Worm (Caenorhabditis elegans) whole organism, midembryonic: ENCODE results near the gene C08E8.2.

Source experiments
- flt-1 ChIP-seq: fragments of 200-800 bp; sonication (Bioruptor generic); IDR thresholded peaks from 2 replicates; pipeline ENCODE4 v1.3.6; 2022; ENCODE audit warnings: missing genetic modification characterization, missing compliant biosample characterization
- tab-1 ChIP-seq: fragments of 200-800 bp; sonication (Bioruptor generic); IDR thresholded peaks from 2 replicates; pipeline ENCODE4 v1.3.6; 2022; ENCODE audit warnings: missing genetic modification characterization, missing compliant biosample characterization
- ztf-29 ChIP-seq: fragments of 200-800 bp; sonication (Bioruptor generic); IDR thresholded peaks from 2 replicates; pipeline ENCODE4 v1.3.6; 2022; ENCODE audit warnings: missing genetic modification reagents, missing genetic modification characterization, missing compliant biosample characterization

DNA sequence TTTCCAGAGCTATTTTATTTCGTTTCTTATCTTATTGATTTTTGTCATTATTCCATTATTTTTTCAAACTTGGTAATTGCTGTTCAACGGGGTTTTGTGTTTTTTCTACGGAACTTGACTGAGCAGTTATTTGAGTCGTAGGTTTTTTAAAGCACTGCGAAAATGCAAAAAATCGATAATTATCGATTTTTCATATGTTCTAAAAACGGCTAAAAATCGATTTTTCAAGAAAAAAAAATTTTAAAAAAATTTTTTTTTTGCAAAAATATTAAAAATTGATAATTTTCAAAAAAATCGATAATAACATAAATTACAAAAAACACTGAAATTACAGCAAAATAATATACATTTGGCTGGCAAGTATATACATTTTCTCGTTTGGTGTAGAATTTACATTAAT lies 19.9 kb upstream of the C08E8.2 start:
- TF ChIP-seq tab-1 (GFP tag; lab: Robert Waterston, UW): no peak
- no peak for TF ChIP-seq flt-1 (GFP tag; lab: Robert Waterston, UW)
- TF ChIP-seq ztf-29 (GFP tag; lab: Robert Waterston, UW): no peak
